Worm (Caenorhabditis elegans): ENCODE results near the gene F23H12.7.

DNA sequence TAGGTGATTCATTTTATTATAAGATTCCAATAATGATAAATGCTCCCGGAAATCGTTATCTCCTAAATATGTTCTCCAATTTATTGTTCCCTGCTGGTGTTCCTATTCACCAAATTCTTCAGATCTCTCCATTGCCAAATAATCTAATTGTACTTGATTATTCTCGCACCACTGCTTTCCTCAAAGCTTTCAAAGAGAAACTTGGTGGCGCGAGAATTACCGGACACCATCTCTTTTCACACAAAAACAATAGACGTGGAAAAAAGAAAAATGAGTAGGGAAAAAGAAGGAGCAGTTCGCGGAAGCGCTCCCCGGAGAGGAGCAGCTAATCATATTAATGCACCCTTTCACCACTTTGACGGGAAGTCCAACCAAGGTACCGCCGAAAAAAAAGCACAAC is 49.9 kb downstream of the F23H12.7 start:
- no peak for TF ChIP-seq ama-1 (optimal IDR thresholded peaks at IDR 0.05)
- no peak for TF ChIP-seq flt-1 (GFP tag; IDR thresholded peaks at IDR 0.05)
- no peak for TF ChIP-seq ets-7 (tag; optimal IDR thresholded peaks at IDR 0.05)
- no peak for TF ChIP-seq tra-4 (tag; optimal IDR thresholded peaks at IDR 0.05)
- no peak for TF ChIP-seq hnd-1 (tag; optimal IDR thresholded peaks at IDR 0.05)
- TF ChIP-seq scrt-1 (GFP tag; IDR thresholded peaks at IDR 0.05) = no peak
- TF ChIP-seq tbx-11 (GFP tag; IDR thresholded peaks at IDR 0.05) = no peak
- TF ChIP-seq aly-1 (tag; optimal IDR thresholded peaks at IDR 0.05) = no peak
- TF ChIP-seq sea-1 (GFP tag; conservative IDR thresholded peaks at IDR 0.05) = no peak
- TF ChIP-seq hmbx-1 (tag; optimal IDR thresholded peaks at IDR 0.05) = no peak

Data from whole organism, early embryonic.